Fruit fly (Drosophila melanogaster) whole organism, embryonic: Measurements from ENCODE around the gene Cubn.

Source experiments
- Ada2b ChIP-seq: fragments of 200-800 bp; sonication (Bioruptor generic); IDR thresholded peaks from 2 replicates; pipeline ENCODE4 v1.3.6; 2022; ENCODE audit warnings: missing biosample characterization, missing genetic modification characterization
- Blimp-1 ChIP-seq: fragments of 200-800 bp; sonication (Bioruptor generic); optimal IDR thresholded peaks from 3 replicates; lab custom pipeline; 2018; ENCODE audit warnings: missing biosample characterization, missing genetic modification characterization, mild to moderate bottlenecking, moderate library complexity, missing genetic modification reagents
- CG10267 ChIP-seq: fragments of 200-800 bp; sonication (Bioruptor generic); optimal IDR thresholded peaks from 2 replicates; lab custom pipeline; 2018; ENCODE audit warnings: missing biosample characterization, mild to moderate bottlenecking, missing genetic modification characterization, moderate library complexity
- CG10431 ChIP-seq: fragments of 200-800 bp; sonication (Bioruptor generic); optimal IDR thresholded peaks from 3 replicates; lab custom pipeline; 2018; ENCODE audit warnings: missing biosample characterization, mild to moderate bottlenecking, missing genetic modification characterization
- CG11504 ChIP-seq: fragments of 200-800 bp; sonication (Bioruptor generic); optimal IDR thresholded peaks from 3 replicates; lab custom pipeline; 2019; ENCODE audit warnings: missing biosample characterization, mild to moderate bottlenecking, missing genetic modification characterization, moderate library complexity
- CG12744 ChIP-seq: fragments of 200-800 bp; sonication (Bioruptor generic); optimal IDR thresholded peaks from 2 replicates; lab custom pipeline; 2016; ENCODE audit warnings: missing biosample characterization, missing genetic modification characterization
- CG12769 ChIP-seq: fragments of 200-800 bp; sonication (Bioruptor generic); optimal IDR thresholded peaks from 2 replicates; lab custom pipeline; 2019; ENCODE audit warnings: missing biosample characterization, mild to moderate bottlenecking, missing genetic modification characterization, moderate library complexity
- CG14014 ChIP-seq: fragments of 200-800 bp; sonication (Bioruptor generic); IDR thresholded peaks from 2 replicates; pipeline ENCODE4 v1.3.6; 2022; ENCODE audit warnings: missing biosample characterization, missing genetic modification characterization
- CG1603 ChIP-seq: fragments of 200-800 bp; sonication (Bioruptor generic); optimal IDR thresholded peaks from 2 replicates; lab custom pipeline; 2019; ENCODE audit warnings: missing biosample characterization, mild to moderate bottlenecking, missing genetic modification characterization, moderate library complexity
- CG17359 ChIP-seq: fragments of 200-800 bp; sonication (Bioruptor generic); optimal IDR thresholded peaks from 3 replicates; lab custom pipeline; 2018; ENCODE audit warnings: missing biosample characterization, mild to moderate bottlenecking, missing genetic modification characterization, moderate library complexity
- CG2120 ChIP-seq: fragments of 200-800 bp; sonication (Bioruptor generic); optimal IDR thresholded peaks from 3 replicates; lab custom pipeline; 2016; ENCODE audit warnings: missing biosample characterization, missing genetic modification characterization
- CG2678 ChIP-seq: fragments of 200-800 bp; sonication (Bioruptor generic); optimal IDR thresholded peaks from 3 replicates; lab custom pipeline; 2019; ENCODE audit warnings: missing biosample characterization, mild to moderate bottlenecking, missing genetic modification characterization, moderate library complexity
- CG3065 ChIP-seq: fragments of 200-800 bp; sonication (Bioruptor generic); optimal IDR thresholded peaks from 2 replicates; lab custom pipeline; 2016; ENCODE audit warnings: missing biosample characterization, missing genetic modification characterization
- CG33557 ChIP-seq: fragments of 200-800 bp; sonication (Bioruptor generic); optimal IDR thresholded peaks from 2 replicates; lab custom pipeline; 2019; ENCODE audit warnings: missing biosample characterization, mild to moderate bottlenecking, missing genetic modification characterization, moderate library complexity
- CG3847 ChIP-seq: fragments of 200-800 bp; sonication (Bioruptor generic); IDR thresholded peaks from 2 replicates; pipeline ENCODE4 v1.3.6; 2022; ENCODE audit warnings: missing biosample characterization, missing genetic modification characterization
- CG4282 ChIP-seq: fragments of 200-800 bp; sonication (Bioruptor generic); optimal IDR thresholded peaks from 2 replicates; lab custom pipeline; 2016; ENCODE audit warnings: missing biosample characterization, missing genetic modification characterization
- CG43689 ChIP-seq: fragments of 200-800 bp; sonication (Bioruptor generic); IDR thresholded peaks from 2 replicates; pipeline ENCODE4 v1.3.6; 2022; ENCODE audit warnings: missing biosample characterization, missing genetic modification characterization
- CG4404 ChIP-seq: fragments of 200-800 bp; sonication (Bioruptor generic); IDR thresholded peaks from 2 replicates; pipeline ENCODE4 v1.3.6; 2022; ENCODE audit warnings: missing biosample characterization, missing genetic modification characterization
- CG4707 ChIP-seq: fragments of 200-800 bp; sonication (Bioruptor generic); optimal IDR thresholded peaks from 2 replicates; lab custom pipeline; 2018; ENCODE audit warnings: missing biosample characterization, mild to moderate bottlenecking, missing genetic modification characterization, moderate library complexity
- CG6689 ChIP-seq: fragments of 200-800 bp; sonication (Bioruptor generic); IDR thresholded peaks from 2 replicates; pipeline ENCODE4 v1.3.6; 2022; ENCODE audit warnings: missing biosample characterization, missing genetic modification characterization
- CG7839 ChIP-seq: fragments of 200-800 bp; sonication (Bioruptor generic); optimal IDR thresholded peaks from 3 replicates; lab custom pipeline; 2018; ENCODE audit warnings: missing biosample characterization, mild to moderate bottlenecking, missing genetic modification characterization, moderate library complexity
- CG8290 ChIP-seq, 3 experiments: fragments of 200-800 bp; sonication (Bioruptor generic); optimal IDR thresholded peaks; 2 replicates each; lab custom pipeline; 2016 to 2019; ENCODE audit warnings: missing biosample characterization in 3 of 3, missing genetic modification characterization in 3 of 3, mild to moderate bottlenecking in 2 of 3, moderate library complexity in 1 of 3
- D19A ChIP-seq: fragments of 200-800 bp; optimal IDR thresholded peaks from 3 replicates; lab custom pipeline; 2019; ENCODE audit warnings: missing biosample characterization, mild to moderate bottlenecking, missing genetic modification characterization, moderate library complexity
- D19B ChIP-seq: fragments of 200-800 bp; sonication (Bioruptor generic); optimal IDR thresholded peaks from 2 replicates; lab custom pipeline; 2017; ENCODE audit warnings: missing biosample characterization, mild to moderate bottlenecking, missing genetic modification characterization
- Ets65A ChIP-seq: fragments of 200-800 bp; sonication (Bioruptor generic); peaks from one replicate; lab custom pipeline; 2016; ENCODE audit warnings: missing biosample characterization, missing genetic modification characterization
- HLH3B ChIP-seq: fragments of 200-800 bp; sonication (Bioruptor generic); IDR thresholded peaks from 2 replicates; pipeline ENCODE4 v1.3.6; 2022; ENCODE audit warnings: missing biosample characterization, missing genetic modification characterization
- Hey ChIP-seq: fragments of 200-800 bp; sonication (Bioruptor generic); optimal IDR thresholded peaks from 3 replicates; lab custom pipeline; 2018; ENCODE audit warnings: missing biosample characterization, mild to moderate bottlenecking, missing genetic modification characterization
- Hr51 ChIP-seq, 2 experiments: fragments of 200-800 bp; sonication (Bioruptor generic); optimal IDR thresholded peaks; 2 replicates in 1 of 2; 3 replicates in 1 of 2; lab custom pipeline; 2016 to 2018; ENCODE audit warnings: missing biosample characterization in 2 of 2, missing genetic modification characterization in 2 of 2, mild to moderate bottlenecking in 1 of 2, moderate library complexity in 1 of 2
- Oli ChIP-seq: fragments of 200-800 bp; sonication (Bioruptor generic); optimal IDR thresholded peaks from 2 replicates; lab custom pipeline; 2018; ENCODE audit warnings: missing biosample characterization, mild to moderate bottlenecking, missing genetic modification characterization, moderate library complexity
- Ptx1 ChIP-seq: fragments of 200-800 bp; sonication (Bioruptor generic); IDR thresholded peaks from 2 replicates; pipeline ENCODE4 v1.3.6; 2022; ENCODE audit warnings: missing biosample characterization, missing genetic modification characterization
- Sin3A ChIP-seq: fragments of >200 bp; optimal IDR thresholded peaks from 2 replicates; lab custom pipeline; 2018
- Sox102F ChIP-seq: fragments of 200-800 bp; sonication (Bioruptor generic); optimal IDR thresholded peaks from 2 replicates; lab custom pipeline; 2018; ENCODE audit warnings: missing biosample characterization, mild to moderate bottlenecking, missing genetic modification characterization, moderate library complexity
- ara ChIP-seq: fragments of 200-800 bp; sonication (Bioruptor generic); IDR thresholded peaks from 2 replicates; pipeline ENCODE4 v1.3.6; 2022; ENCODE audit warnings: missing biosample characterization, missing genetic modification characterization
- bcd ChIP-seq: fragments of 200-800 bp; sonication (Bioruptor generic); optimal IDR thresholded peaks from 2 replicates; lab custom pipeline; 2017; ENCODE audit warnings: missing biosample characterization, mild to moderate bottlenecking, missing genetic modification characterization
- dmrt99B ChIP-seq: fragments of 200-800 bp; sonication (Bioruptor generic); optimal IDR thresholded peaks from 2 replicates; lab custom pipeline; 2018; ENCODE audit warnings: missing biosample characterization, mild to moderate bottlenecking, missing genetic modification characterization, moderate library complexity
- fd102C ChIP-seq: fragments of 200-800 bp; sonication (Bioruptor generic); optimal IDR thresholded peaks from 2 replicates; lab custom pipeline; 2018; ENCODE audit warnings: missing biosample characterization, mild to moderate bottlenecking, missing genetic modification characterization, moderate library complexity
- gem ChIP-seq: fragments of 200-800 bp; sonication (Bioruptor generic); optimal IDR thresholded peaks from 2 replicates; lab custom pipeline; 2019; ENCODE audit warnings: missing biosample characterization, mild to moderate bottlenecking, missing genetic modification characterization, moderate library complexity
- ind ChIP-seq: fragments of 200-800 bp; sonication (Bioruptor generic); optimal IDR thresholded peaks from 3 replicates; lab custom pipeline; 2016; ENCODE audit warnings: missing biosample characterization, missing genetic modification characterization
- lilli ChIP-seq: fragments of 200-800 bp; sonication (Bioruptor generic); optimal IDR thresholded peaks from 3 replicates; lab custom pipeline; 2016; ENCODE audit warnings: missing biosample characterization, missing genetic modification characterization
- maf-S ChIP-seq: fragments of 200-800 bp; sonication (Bioruptor generic); optimal IDR thresholded peaks from 2 replicates; lab custom pipeline; 2016; ENCODE audit warnings: missing biosample characterization, missing genetic modification characterization
- pum ChIP-seq: fragments of 200-800 bp; sonication (Bioruptor generic); optimal IDR thresholded peaks from 2 replicates; lab custom pipeline; 2016; ENCODE audit warnings: missing biosample characterization, missing genetic modification characterization
- ranshi ChIP-seq: fragments of 200-800 bp; sonication (Bioruptor generic); IDR thresholded peaks from 2 replicates; pipeline ENCODE4 v1.3.6; 2022; ENCODE audit warnings: missing biosample characterization, missing genetic modification characterization
- row ChIP-seq: fragments of 200-800 bp; sonication (Bioruptor generic); IDR thresholded peaks from 3 replicates; pipeline ENCODE4 v1.3.6; 2022; ENCODE audit warnings: missing biosample characterization, missing genetic modification characterization
- sens ChIP-seq: fragments of 200-800 bp; sonication (Bioruptor generic); peaks from one replicate; lab custom pipeline; 2016; ENCODE audit warnings: missing biosample characterization, missing genetic modification characterization
- slbo ChIP-seq: fragments of 200-800 bp; sonication (Bioruptor generic); IDR thresholded peaks from 2 replicates; pipeline ENCODE4 v1.3.6; 2022; ENCODE audit warnings: missing biosample characterization, missing genetic modification characterization
- zfh1 ChIP-seq: fragments of 200-800 bp; sonication (Bioruptor generic); IDR thresholded peaks from 3 replicates; pipeline ENCODE4 v1.3.6; 2022; ENCODE audit warnings: missing biosample characterization, missing genetic modification characterization

Cubn gene

dm6 chrX:9531869-9532268 lies 39.2 kb downstream of the Cubn start:
- TF ChIP-seq slbo (GFP tag; lab: Robert Waterston, UW), result peak; percentile 40
- TF ChIP-seq CG1603 (tag; lab: Kevin White, UChicago), result peak; percentile 30
- peak; percentile 11 for TF ChIP-seq CG12769 (tag; lab: Kevin White, UChicago)
- no peak for TF ChIP-seq CG3847
- TF ChIP-seq Sox102F (GFP tag; lab: Kevin White, UChicago), result peak; percentile 38
- no peak for TF ChIP-seq CG43689
- peak in 1 of 2 experiments; percentile 30 for TF ChIP-seq Hr51 (GFP tag; optimal IDR thresholded peaks at IDR 0.05; lab: Kevin White, UChicago)
- peak; percentile 39 for TF ChIP-seq gem (tag; lab: Kevin White, UChicago)
- peak; percentile 25; the same call in 1 of the 2 replicates for TF ChIP-seq CG6689 (GFP tag; lab: Robert Waterston, UW)
- TF ChIP-seq maf-S (GFP tag; lab: Kevin White, UChicago), result no peak
- TF ChIP-seq CG8290 (GFP tag; optimal IDR thresholded peaks at IDR 0.05; lab: Kevin White, UChicago), result no peak
- peak in 1 of 2 experiments; percentile 45 for TF ChIP-seq CG8290 (tag; optimal IDR thresholded peaks at IDR 0.05; lab: Kevin White, UChicago)
- peak; percentile 91 for TF ChIP-seq Ets65A (GFP tag; lab: Kevin White, UChicago)
- 0 out of 2 replicates have a peak, but pooled peaks have one; percentile 25 for TF ChIP-seq CG14014 (GFP tag; lab: Robert Waterston, UW)
- peak; percentile 24 for TF ChIP-seq dmrt99B (tag; lab: Kevin White, UChicago)
- peak; percentile 19 for TF ChIP-seq CG7839
- TF ChIP-seq D19B (GFP tag; lab: Kevin White, UChicago), result peak; percentile 51
- 0 out of 2 replicates have a peak, but pooled peaks have one; percentile 30 for TF ChIP-seq ranshi (GFP tag; lab: Robert Waterston, UW)
- TF ChIP-seq CG10267 (tag; lab: Kevin White, UChicago), result no peak
- TF ChIP-seq sens (GFP tag; lab: Kevin White, UChicago), result peak; percentile 63
- TF ChIP-seq lilli (GFP tag; lab: Kevin White, UChicago), result peak; percentile 16
- TF ChIP-seq ind, result peak; percentile 12
- no peak for TF ChIP-seq CG4707 (GFP tag; lab: Kevin White, UChicago)
- peak; percentile 22 for TF ChIP-seq CG2678 (tag; lab: Kevin White, UChicago)
- 0 out of 3 replicates have a peak, but pooled peaks have one; percentile 7 for TF ChIP-seq zfh1 (GFP tag; lab: Robert Waterston, UW)
- peak; percentile 45 for TF ChIP-seq row (GFP tag; lab: Robert Waterston, UW)
- no peak for TF ChIP-seq Ptx1 (GFP tag; lab: Robert Waterston, UW)
- TF ChIP-seq CG11504 (tag; lab: Kevin White, UChicago), result peak; percentile 43
- peak; percentile 11 for TF ChIP-seq CG17359 (tag; lab: Kevin White, UChicago)
- peak; percentile 33 for TF ChIP-seq CG2120 (GFP tag; lab: Kevin White, UChicago)
- 0 out of 2 replicates have a peak, but pooled peaks have one; percentile 22 for TF ChIP-seq HLH3B (GFP tag; lab: Robert Waterston, UW)
- TF ChIP-seq CG3065 (GFP tag; lab: Kevin White, UChicago), result no peak
- no peak for TF ChIP-seq Hey (tag; lab: Kevin White, UChicago)

dm6 chrX:9523543-9523942 lies 47.6 kb downstream of the Cubn start:
- TF ChIP-seq CG33557 (GFP tag; lab: Kevin White, UChicago), result peak; percentile 56
- TF ChIP-seq CG4404 (GFP tag; lab: Robert Waterston, UW), result no peak
- no peak for TF ChIP-seq Oli (tag; lab: Kevin White, UChicago)
- TF ChIP-seq ara (GFP tag; lab: Robert Waterston, UW), result no peak
- no peak for TF ChIP-seq CG12744 (GFP tag; lab: Kevin White, UChicago)
- no peak for TF ChIP-seq pum
- TF ChIP-seq Ada2b (GFP tag; lab: Robert Waterston, UW), result no peak
- no peak for TF ChIP-seq CG4282 (GFP tag; lab: Kevin White, UChicago)
- TF ChIP-seq CG10431 (GFP tag; lab: Kevin White, UChicago), result no peak
- TF ChIP-seq D19A (tag; lab: Kevin White, UChicago), result no peak
- no peak for TF ChIP-seq bcd (GFP tag; lab: Kevin White, UChicago)
- no peak for TF ChIP-seq Sin3A
- TF ChIP-seq Blimp-1 (GFP tag; lab: Kevin White, UChicago), result peak; percentile 78
- no peak for TF ChIP-seq fd102C
